Worm (Caenorhabditis elegans) whole organism, L4 larva: ENCODE measurements around the gene Y37A1B.7.

Source experiments
- aha-1 ChIP-seq: fragments of 150-350 bp; peaks from one replicate; lab custom pipeline; 2014; ENCODE audit warnings: missing biosample characterization, missing genetic modification characterization
- ama-1 ChIP-seq: fragments of 150-350 bp; optimal IDR thresholded peaks from 2 replicates; lab custom pipeline; 2014; ENCODE audit warnings: inconsistent platforms, mixed read lengths
- ces-1 ChIP-seq: fragments of 150-350 bp; sonication (generic microtip); optimal IDR thresholded peaks from 4 replicates; lab custom pipeline; 2014; ENCODE audit warnings: missing biosample characterization, missing genetic modification reagents, missing genetic modification characterization
- daf-8 ChIP-seq: fragments of 200-800 bp; sonication (Bioruptor generic); IDR thresholded peaks from 2 replicates; pipeline ENCODE4 v1.3.6; 2022; ENCODE audit warnings: missing genetic modification characterization, missing compliant biosample characterization
- fkh-10 ChIP-seq: fragments of 150-350 bp; optimal IDR thresholded peaks from 2 replicates; lab custom pipeline; 2014; ENCODE audit warnings: missing biosample characterization, missing genetic modification reagents, missing genetic modification characterization
- lir-3 ChIP-seq: sonication (generic microtip); optimal IDR thresholded peaks from 2 replicates; lab custom pipeline; 2016; ENCODE audit warnings: mild to moderate bottlenecking, missing genetic modification characterization, missing compliant biosample characterization
- madf-9 ChIP-seq: fragments of 200-800 bp; sonication (Bioruptor generic); conservative IDR thresholded peaks from 2 replicates; pipeline ENCODE4 v1.3.6; 2022; ENCODE audit warnings: missing genetic modification reagents, missing genetic modification characterization, missing compliant biosample characterization
- snpc-1.2 ChIP-seq: fragments of 200-800 bp; sonication (Bioruptor generic); IDR thresholded peaks from 2 replicates; pipeline ENCODE4 v1.3.6; 2022; ENCODE audit warnings: missing genetic modification reagents, missing genetic modification characterization, missing compliant biosample characterization
- snpc-4 ChIP-seq: fragments of 150-350 bp; optimal IDR thresholded peaks from 2 replicates; lab custom pipeline; 2014; ENCODE audit warnings: missing biosample characterization, missing genetic modification characterization
- unc-62 ChIP-seq, 3 experiments: fragments of 150-350 bp in 1 of 3; sonication (generic microtip); optimal IDR thresholded peaks in 2 of 3; peaks in 1 of 3; 1 replicate in 1 of 3; 2 replicates in 2 of 3; lab custom pipeline; 2014 to 2017; ENCODE audit warnings: missing biosample characterization in 3 of 3, missing genetic modification characterization in 3 of 3, missing genetic modification reagents in 3 of 3, missing genotype in 1 of 3

The Y37A1B.7 gene

ce11 chrIV:14013692-14014091 is 29.9 kb downstream of the Y37A1B.7 start (continued):
- TF ChIP-seq lir-3 (tag; lab: Kevin White, UChicago) = peak; percentile 51
- peak; percentile 87 for TF ChIP-seq snpc-4

ce11 chrIV:14008709-14009108 is 34.9 kb downstream of the Y37A1B.7 start:
- TF ChIP-seq snpc-1.2 (GFP tag; lab: Robert Waterston, UW) (peak; percentile 63; the same call in 1 of the 2 replicates), daf-8 (GFP tag; lab: Robert Waterston, UW) (no peak)
- TF ChIP-seq, all 104 proteins: peak for 1

ce11 chrIV:14001782-14002181 is 41.8 kb downstream of the Y37A1B.7 start:
- TF ChIP-seq madf-9 (GFP tag; lab: Robert Waterston, UW) (no peak), fkh-10 (GFP tag; lab: Kevin White, UChicago) (peak; percentile 70), aha-1 (tag; lab: Kevin White, UChicago) (peak; percentile 19), unc-62 (GFP tag; optimal IDR thresholded peaks at IDR 0.05 in 1 of 2; lab: Kevin White, UChicago) (no peak), unc-62 (tag; optimal IDR thresholded peaks at IDR 0.05; lab: Kevin White, UChicago) (no peak), ama-1 (lab: Kevin White, UChicago) (no peak), ces-1 (peak; percentile 50)
